Fruit fly (Drosophila melanogaster) whole organism, prepupa: ENCODE measurements around the gene CG5445.
A peak's percentile ranks its signal among the peaks of the same experiment; 100 is the strongest.

Experiments used
- Blimp-1 ChIP-seq: fragments of 200-800 bp; sonication (Bioruptor generic); optimal IDR thresholded peaks from 3 replicates; lab custom pipeline; 2017; ENCODE audit warnings: missing biosample characterization, missing genetic modification characterization, mild to moderate bottlenecking, moderate library complexity, missing genetic modification reagents
- CG10631 ChIP-seq: fragments of 200-800 bp; sonication (Bioruptor generic); optimal IDR thresholded peaks from 2 replicates; lab custom pipeline; 2016; ENCODE audit warnings: missing biosample characterization, missing genetic modification characterization
- CG10669 ChIP-seq: fragments of 200-800 bp; sonication (Bioruptor generic); optimal IDR thresholded peaks from 3 replicates; lab custom pipeline; 2018; ENCODE audit warnings: missing biosample characterization, mild to moderate bottlenecking, missing genetic modification characterization, moderate library complexity
- CG11762 ChIP-seq: fragments of 200-800 bp; sonication (Bioruptor generic); optimal IDR thresholded peaks from 3 replicates; lab custom pipeline; 2016; ENCODE audit warnings: missing biosample characterization, missing genetic modification characterization; ENCODE audit not compliant: insufficient read depth
- CG15336 ChIP-seq: fragments of 200-800 bp; sonication (Bioruptor generic); IDR thresholded peaks from 2 replicates; pipeline ENCODE4 v1.3.6; 2022; ENCODE audit warnings: missing biosample characterization, missing genetic modification characterization
- CG1621 ChIP-seq: fragments of 200-800 bp; sonication (Bioruptor generic); optimal IDR thresholded peaks from 3 replicates; lab custom pipeline; 2018; ENCODE audit warnings: missing biosample characterization, mild to moderate bottlenecking, missing genetic modification characterization
- CG16779 ChIP-seq: fragments of 200-800 bp; sonication (Bioruptor generic); optimal IDR thresholded peaks from 3 replicates; lab custom pipeline; 2017; ENCODE audit warnings: missing biosample characterization, mild to moderate bottlenecking, missing genetic modification characterization
- CG3032 ChIP-seq: fragments of 200-800 bp; optimal IDR thresholded peaks from 2 replicates; lab custom pipeline; 2019; ENCODE audit warnings: missing biosample characterization, mild to moderate bottlenecking, missing genetic modification characterization, moderate library complexity
- CG31627 ChIP-seq: fragments of 200-800 bp; sonication (Bioruptor generic); optimal IDR thresholded peaks from 3 replicates; lab custom pipeline; 2016; ENCODE audit warnings: missing biosample characterization, missing genetic modification characterization
- CG34406 ChIP-seq: fragments of 200-800 bp; sonication (Bioruptor generic); optimal IDR thresholded peaks from 3 replicates; lab custom pipeline; 2016; ENCODE audit warnings: missing biosample characterization, missing genetic modification characterization
- CG3919 ChIP-seq: fragments of 200-800 bp; sonication (Bioruptor generic); optimal IDR thresholded peaks from 3 replicates; lab custom pipeline; 2016; ENCODE audit warnings: missing biosample characterization, missing genetic modification characterization
- CG4318 ChIP-seq: fragments of 200-800 bp; sonication (Bioruptor generic); optimal IDR thresholded peaks from 3 replicates; lab custom pipeline; 2017; ENCODE audit warnings: missing biosample characterization, mild to moderate bottlenecking, missing genetic modification characterization
- CG6276 ChIP-seq: fragments of 200-800 bp; sonication (Bioruptor generic); optimal IDR thresholded peaks from 2 replicates; lab custom pipeline; 2017; ENCODE audit warnings: missing biosample characterization, mild to moderate bottlenecking, missing genetic modification characterization
- CG6808 ChIP-seq: fragments of 200-800 bp; sonication (Bioruptor generic); optimal IDR thresholded peaks from 3 replicates; lab custom pipeline; 2017; ENCODE audit warnings: missing biosample characterization, missing genetic modification characterization, mild to moderate bottlenecking, moderate library complexity, missing genetic modification reagents
- CG7368 ChIP-seq: fragments of 200-800 bp; sonication (Bioruptor generic); optimal IDR thresholded peaks from 3 replicates; lab custom pipeline; 2016; ENCODE audit warnings: missing biosample characterization, missing genetic modification characterization
- CG8119 ChIP-seq: fragments of 200-800 bp; sonication (Bioruptor generic); IDR thresholded peaks from 3 replicates; pipeline ENCODE4 v1.3.6; 2022; ENCODE audit warnings: missing biosample characterization, missing genetic modification characterization
- CG8319 ChIP-seq: fragments of 200-800 bp; sonication (Bioruptor generic); optimal IDR thresholded peaks from 3 replicates; lab custom pipeline; 2016; ENCODE audit warnings: missing biosample characterization, missing genetic modification characterization
- CG8632 ChIP-seq: fragments of 200-800 bp; sonication (Bioruptor generic); optimal IDR thresholded peaks from 3 replicates; lab custom pipeline; 2016; ENCODE audit warnings: missing biosample characterization, missing genetic modification characterization
- Eip78C ChIP-seq: fragments of 200-800 bp; sonication (Bioruptor generic); peaks from one replicate; lab custom pipeline; 2016; ENCODE audit warnings: missing biosample characterization, missing genetic modification characterization
- Eip93F ChIP-seq: fragments of 200-800 bp; sonication (Bioruptor generic); optimal IDR thresholded peaks from 2 replicates; lab custom pipeline; 2016; ENCODE audit warnings: missing biosample characterization, mild to moderate bottlenecking, missing genetic modification characterization
- Ets96B ChIP-seq: fragments of 200-800 bp; optimal IDR thresholded peaks from 2 replicates; lab custom pipeline; 2019; ENCODE audit warnings: missing biosample characterization, mild to moderate bottlenecking, missing genetic modification characterization, moderate library complexity
- Gug ChIP-seq: fragments of 200-800 bp; sonication (Bioruptor generic); IDR thresholded peaks from 2 replicates; pipeline ENCODE4 v1.3.6; 2022; ENCODE audit warnings: missing biosample characterization, missing genetic modification characterization
- Hr39 ChIP-seq: fragments of 200-800 bp; sonication (Bioruptor generic); optimal IDR thresholded peaks from 2 replicates; lab custom pipeline; 2016; ENCODE audit warnings: missing biosample characterization, missing genetic modification characterization
- Lpt ChIP-seq: fragments of 200-800 bp; sonication (Bioruptor generic); optimal IDR thresholded peaks from 3 replicates; lab custom pipeline; 2016; ENCODE audit warnings: missing biosample characterization, missing genetic modification characterization
- OdsH ChIP-seq: fragments of 200-800 bp; sonication (Bioruptor generic); optimal IDR thresholded peaks from 3 replicates; lab custom pipeline; 2016; ENCODE audit warnings: missing biosample characterization, missing genetic modification characterization
- Sox102F ChIP-seq: fragments of 200-800 bp; sonication (Bioruptor generic); optimal IDR thresholded peaks from 2 replicates; lab custom pipeline; 2016; ENCODE audit warnings: missing biosample characterization, mild to moderate bottlenecking, missing genetic modification characterization
- Sox14 ChIP-seq: fragments of 200-800 bp; sonication (Bioruptor generic); optimal IDR thresholded peaks from 3 replicates; lab custom pipeline; 2016; ENCODE audit warnings: missing biosample characterization, missing genetic modification characterization
- acj6 ChIP-seq: fragments of 200-800 bp; sonication (Bioruptor generic); optimal IDR thresholded peaks from 3 replicates; lab custom pipeline; 2016; ENCODE audit warnings: missing biosample characterization, missing genetic modification characterization
- dac ChIP-seq: fragments of 200-800 bp; sonication (Bioruptor generic); optimal IDR thresholded peaks from 2 replicates; lab custom pipeline; 2017; ENCODE audit warnings: missing biosample characterization, mild to moderate bottlenecking, missing genetic modification characterization
- dsx ChIP-seq: fragments of 200-800 bp; optimal IDR thresholded peaks from 3 replicates; lab custom pipeline; 2019; ENCODE audit warnings: missing biosample characterization, mild to moderate bottlenecking, missing genetic modification characterization, moderate library complexity; ENCODE audit not compliant: poor library complexity, severe bottlenecking
- eg ChIP-seq: fragments of 200-800 bp; sonication (Bioruptor generic); IDR thresholded peaks from 3 replicates; pipeline ENCODE4 v1.3.6; 2022; ENCODE audit warnings: missing biosample characterization, missing genetic modification characterization
- esn ChIP-seq: fragments of 200-800 bp; sonication (Bioruptor generic); optimal IDR thresholded peaks from 2 replicates; lab custom pipeline; 2016; ENCODE audit warnings: missing biosample characterization, mild to moderate bottlenecking, missing genetic modification characterization, moderate library complexity
- fd59A ChIP-seq: fragments of 200-800 bp; sonication (Bioruptor generic); optimal IDR thresholded peaks from 2 replicates; lab custom pipeline; 2017; ENCODE audit warnings: missing biosample characterization, mild to moderate bottlenecking, missing genetic modification characterization, missing genetic modification reagents
- fd85E ChIP-seq: fragments of 200-800 bp; sonication (Bioruptor generic); optimal IDR thresholded peaks from 3 replicates; lab custom pipeline; 2016; ENCODE audit warnings: missing biosample characterization, missing genetic modification characterization
- fkh ChIP-seq: fragments of 200-800 bp; sonication (Bioruptor generic); optimal IDR thresholded peaks from 3 replicates; lab custom pipeline; 2017; ENCODE audit warnings: missing biosample characterization, mild to moderate bottlenecking, missing genetic modification characterization, moderate library complexity
- net ChIP-seq: fragments of 200-800 bp; sonication (Bioruptor generic); optimal IDR thresholded peaks from 3 replicates; lab custom pipeline; 2016; ENCODE audit warnings: missing biosample characterization, missing genetic modification characterization
- pdm3 ChIP-seq: fragments of 200-800 bp; sonication (Bioruptor generic); optimal IDR thresholded peaks from 3 replicates; lab custom pipeline; 2016; ENCODE audit warnings: missing biosample characterization, missing genetic modification characterization
- salr ChIP-seq, 2 experiments: fragments of 200-800 bp; sonication (Bioruptor generic); optimal IDR thresholded peaks; 3 replicates each; lab custom pipeline; 2016 to 2018; ENCODE audit warnings: missing biosample characterization in 2 of 2, missing genetic modification characterization in 2 of 2, mild to moderate bottlenecking in 1 of 2
- spab ChIP-seq: fragments of 200-800 bp; sonication (Bioruptor generic); optimal IDR thresholded peaks from 2 replicates; lab custom pipeline; 2017; ENCODE audit warnings: missing biosample characterization, mild to moderate bottlenecking, missing genetic modification characterization, missing genetic modification reagents
- ss ChIP-seq, 2 experiments: fragments of 200-800 bp; sonication (Bioruptor generic); optimal IDR thresholded peaks; 2 replicates in 1 of 2; 3 replicates in 1 of 2; lab custom pipeline; 2017 to 2018; ENCODE audit warnings: mild to moderate bottlenecking in 2 of 2, missing biosample characterization in 2 of 2, missing genetic modification characterization in 2 of 2, moderate library complexity in 1 of 2
- svp ChIP-seq: fragments of 200-800 bp; sonication (Bioruptor generic); peaks from one replicate; lab custom pipeline; 2016; ENCODE audit warnings: missing biosample characterization, missing genetic modification characterization
- vri ChIP-seq: fragments of 200-800 bp; sonication (Bioruptor generic); optimal IDR thresholded peaks from 3 replicates; lab custom pipeline; 2016; ENCODE audit warnings: missing biosample characterization, mild to moderate bottlenecking, missing genetic modification characterization

The CG5445 gene

DNA sequence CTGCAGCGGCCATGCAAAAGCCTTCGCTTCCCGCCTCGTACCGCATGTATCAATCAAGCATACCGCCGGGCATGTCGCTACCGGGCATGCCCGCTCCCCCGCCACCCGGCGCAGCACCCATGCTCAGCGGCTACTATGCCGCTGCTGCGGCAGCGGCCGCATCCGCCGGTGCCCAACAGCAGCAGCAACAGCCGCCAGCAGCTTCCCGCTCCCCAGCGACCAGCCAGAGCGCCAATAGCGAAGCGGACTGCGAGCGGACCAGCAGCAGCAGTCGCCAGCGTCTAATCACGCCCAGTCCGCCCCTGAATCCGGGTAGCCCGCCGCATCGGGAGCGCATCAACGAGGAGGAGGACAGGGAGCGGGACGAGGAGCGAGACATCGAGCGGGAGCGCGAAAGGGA, 40.6 kb downstream of the CG5445 start:
- TF ChIP-seq Lpt (no peak), CG11762 (GFP tag; lab: Kevin White, UChicago) (no peak), CG34406 (no peak), CG8632 (GFP tag; lab: Kevin White, UChicago) (no peak), fd59A (GFP tag; lab: Kevin White, UChicago) (no peak), svp (GFP tag; lab: Kevin White, UChicago) (no peak), eg (GFP tag; lab: Robert Waterston, UW) (no peak), CG6276 (GFP tag; lab: Kevin White, UChicago) (no peak), fd85E (GFP tag; lab: Kevin White, UChicago) (no peak), CG16779 (tag; lab: Kevin White, UChicago) (no peak), CG4318 (GFP tag; lab: Kevin White, UChicago) (no peak), ss (GFP tag; optimal IDR thresholded peaks at IDR 0.05; lab: Kevin White, UChicago) (no peak)

DNA sequence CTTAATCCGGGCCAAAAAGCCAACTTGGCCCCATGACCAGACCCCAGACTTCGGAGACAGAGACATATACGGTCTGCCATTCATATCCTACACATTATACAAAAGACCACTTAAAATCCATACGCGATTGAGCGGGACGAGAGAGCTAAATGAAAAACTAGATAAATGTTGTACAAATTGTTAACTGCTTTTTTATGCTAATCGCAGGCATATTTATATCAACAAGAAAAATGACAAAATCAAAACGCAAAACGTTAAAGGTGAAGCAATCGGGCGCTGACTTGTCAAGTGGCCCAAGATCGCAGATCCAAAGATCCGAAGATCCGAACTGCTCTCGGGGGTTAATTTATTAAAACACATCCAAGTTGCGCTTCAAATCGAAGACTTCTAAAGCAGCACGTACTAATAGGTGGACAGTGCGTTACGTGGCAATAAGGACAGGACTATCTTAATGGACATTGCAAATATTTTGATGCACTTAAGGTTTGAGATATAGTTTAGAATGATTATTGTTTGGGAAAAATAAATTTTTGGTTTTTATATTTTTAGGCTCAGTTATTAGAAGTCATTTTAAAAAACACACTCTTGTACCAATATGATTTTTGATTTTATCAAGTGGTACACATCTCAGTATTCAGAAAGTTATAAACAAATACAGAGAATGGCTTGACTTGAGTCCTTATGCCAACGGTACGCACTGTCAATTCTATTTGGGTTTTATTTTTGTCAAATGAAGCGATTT, 47.8 kb downstream of the CG5445 start:
- TF ChIP-seq Lpt, result no peak
- TF ChIP-seq CG8319 (GFP tag; lab: Kevin White, UChicago), result no peak
- TF ChIP-seq acj6, result no peak
- TF ChIP-seq CG4318 (GFP tag; lab: Kevin White, UChicago), result no peak
- no peak for TF ChIP-seq Hr39 (GFP tag; lab: Kevin White, UChicago)
- TF ChIP-seq Eip78C, result peak; percentile 50
- no peak for TF ChIP-seq CG10631 (GFP tag; lab: Kevin White, UChicago)
- TF ChIP-seq CG3032 (tag; lab: Kevin White, UChicago), result peak; percentile 22
- TF ChIP-seq CG7368 (GFP tag; lab: Kevin White, UChicago), result no peak
- peak; percentile 16 for TF ChIP-seq spab (GFP tag; lab: Kevin White, UChicago)
- peak; percentile 5 for TF ChIP-seq CG10669
- peak; percentile 34 for TF ChIP-seq Ets96B (tag; lab: Kevin White, UChicago)
- TF ChIP-seq dac, result no peak

DNA sequence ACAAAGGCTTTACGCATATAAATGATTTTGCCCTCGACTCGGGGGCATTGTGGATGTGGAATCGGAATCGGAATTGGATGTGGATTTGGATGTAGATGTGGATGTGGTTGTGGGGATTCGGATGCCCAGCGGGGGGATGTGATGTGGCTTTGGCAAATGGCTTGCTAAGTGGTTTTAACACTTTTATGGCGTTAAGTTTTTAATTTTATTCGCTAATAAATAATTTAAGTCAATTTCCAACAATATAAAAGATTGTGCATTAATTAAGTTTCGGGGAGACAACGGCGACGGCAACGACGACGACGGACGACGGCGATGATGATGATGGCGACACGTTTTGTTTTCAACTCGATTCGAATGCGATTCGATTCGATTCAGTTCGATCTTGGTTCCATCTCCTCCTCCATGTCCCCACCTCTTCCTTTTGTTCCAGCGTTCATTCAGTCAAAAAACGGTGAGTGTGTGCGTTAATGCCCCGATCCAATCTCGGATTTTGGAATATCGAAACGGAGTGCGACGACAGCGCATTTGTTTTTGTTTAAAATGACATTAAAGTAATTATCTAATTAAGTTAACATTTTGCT, 48.5 kb downstream of the CG5445 start:
- TF ChIP-seq Lpt, result no peak
- no peak for TF ChIP-seq svp (GFP tag; lab: Kevin White, UChicago)
- TF ChIP-seq Eip78C, result peak; percentile 20
- no peak for TF ChIP-seq CG6276 (GFP tag; lab: Kevin White, UChicago)
- TF ChIP-seq CG8119 (GFP tag; lab: Robert Waterston, UW), result no peak
- TF ChIP-seq fkh (GFP tag; lab: Kevin White, UChicago), result no peak
- no peak for TF ChIP-seq Gug

DNA sequence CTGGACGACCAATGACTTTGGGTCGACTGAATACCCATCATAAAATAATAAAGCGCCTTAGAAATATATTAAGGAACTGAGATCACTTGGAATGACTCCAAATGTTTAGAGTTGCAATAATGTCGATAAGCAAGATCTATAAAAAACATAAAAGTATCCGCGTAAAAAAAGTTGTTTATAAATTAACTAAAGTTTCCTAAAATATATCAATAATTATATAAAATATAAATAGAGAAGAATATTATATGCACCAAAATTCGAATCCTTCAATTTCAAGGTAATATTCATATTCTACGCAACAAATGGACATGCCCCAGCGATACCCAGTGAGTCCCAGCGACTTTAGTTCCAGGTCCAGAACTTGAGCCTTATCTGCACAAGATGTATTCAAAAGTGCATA, 50.1 kb downstream of the CG5445 start:
- TF ChIP-seq CG16779 (tag; lab: Kevin White, UChicago), result no peak
- peak; percentile 25 for TF ChIP-seq dsx (GFP tag; lab: Kevin White, UChicago)
- no peak for TF ChIP-seq net (GFP tag; lab: Kevin White, UChicago)
- TF ChIP-seq vri (GFP tag; lab: Kevin White, UChicago), result no peak
- TF ChIP-seq CG8319 (GFP tag; lab: Kevin White, UChicago), result no peak
- peak; percentile 38 for TF ChIP-seq fd59A (GFP tag; lab: Kevin White, UChicago)
- TF ChIP-seq OdsH (GFP tag; lab: Kevin White, UChicago), result peak; percentile 38
- TF ChIP-seq CG6808 (GFP tag; lab: Kevin White, UChicago), result peak; percentile 58
- TF ChIP-seq CG34406, result peak; percentile 30
- no peak for TF ChIP-seq Blimp-1 (GFP tag; lab: Kevin White, UChicago)
- peak; percentile 21 for TF ChIP-seq Sox102F (GFP tag; lab: Kevin White, UChicago)
- peak; percentile 31 for TF ChIP-seq esn
- peak; percentile 31 for TF ChIP-seq CG8632 (GFP tag; lab: Kevin White, UChicago)
- peak; percentile 13 for TF ChIP-seq CG10631 (GFP tag; lab: Kevin White, UChicago)
- no peak for TF ChIP-seq Hr39 (GFP tag; lab: Kevin White, UChicago)
- no peak for TF ChIP-seq Gug
- peak; percentile 8 for TF ChIP-seq pdm3 (GFP tag; lab: Kevin White, UChicago)
- TF ChIP-seq Eip93F (GFP tag; lab: Kevin White, UChicago), result no peak
- TF ChIP-seq CG3032 (tag; lab: Kevin White, UChicago), result peak; percentile 44
- TF ChIP-seq CG8119 (GFP tag; lab: Robert Waterston, UW), result no peak
- no peak for TF ChIP-seq CG31627 (GFP tag; lab: Kevin White, UChicago)
- no peak for TF ChIP-seq CG15336 (GFP tag; lab: Robert Waterston, UW)
- peak; percentile 71 for TF ChIP-seq Eip78C
- TF ChIP-seq Sox14 (GFP tag; lab: Kevin White, UChicago), result no peak
- no peak for TF ChIP-seq fkh (GFP tag; lab: Kevin White, UChicago)
- TF ChIP-seq svp (GFP tag; lab: Kevin White, UChicago), result peak; percentile 59
- TF ChIP-seq CG3919 (GFP tag; lab: Kevin White, UChicago), result peak; percentile 43
- peak in 1 of 2 experiments; percentile 39 for TF ChIP-seq salr (GFP tag; optimal IDR thresholded peaks at IDR 0.05; lab: Kevin White, UChicago)
- TF ChIP-seq CG1621 (tag; lab: Kevin White, UChicago), result no peak
